1 fruit fly cellular context compared by ENCODE assay signal in genomic region chr3R:5778731-5779593, dm6.
A peak's percentile ranks its signal among the peaks of the same experiment; 100 is the strongest.
TF ChIP-seq lines count a peak whose summit lies in the region.

Gene jagn (plus strand): TSS chr3R:5779315.

TF ChIP-seq in whole organism, embryonic, 481 proteins besides CTCF, POLR2A, EP300 and RAD21 (continued from another document and continues in another):
- TF ChIP-seq fru (optimal IDR thresholded peaks at IDR 0.05; lab: Kevin White, UChicago) (no peak), CG8290 (GFP tag; optimal IDR thresholded peaks at IDR 0.05; lab: Kevin White, UChicago) (peak; percentile 53), CG8290 (tag; optimal IDR thresholded peaks at IDR 0.05; lab: Kevin White, UChicago) (peak in 1 of 2 experiments; percentile 75), CG18476 (GFP tag; optimal IDR thresholded peaks at IDR 0.05; lab: Kevin White, UChicago) (peak; percentile 23), CG4617 (GFP tag; optimal IDR thresholded peaks at IDR 0.05; lab: Kevin White, UChicago; ENCODE audit: borderline replicate concordance) (peak; percentile 78), HLH3B (GFP tag; IDR thresholded peaks at IDR 0.05; lab: Robert Waterston, UW) (0 out of 2 replicates have a peak, but pooled peaks have one; percentile 29), crol (GFP tag; IDR thresholded peaks at IDR 0.05; lab: Robert Waterston, UW) (no peak; the same call in 1 of the 2 replicates), az2 (GFP tag; optimal IDR thresholded peaks at IDR 0.05; lab: Kevin White, UChicago) (peak; percentile 51), maf-S (GFP tag; optimal IDR thresholded peaks at IDR 0.05; lab: Kevin White, UChicago) (peak; percentile 46), CG10209 (GFP tag; optimal IDR thresholded peaks at IDR 0.05; lab: Kevin White, UChicago) (peak; percentile 26), CG17328 (GFP tag; IDR thresholded peaks at IDR 0.05; lab: Robert Waterston, UW) (peak; percentile 56), CG3065 (GFP tag; optimal IDR thresholded peaks at IDR 0.05; lab: Kevin White, UChicago) (no peak), caup (GFP tag; optimal IDR thresholded peaks at IDR 0.05; lab: Kevin White, UChicago; ENCODE audit: severe bottlenecking) (peak; percentile 73), CG8089 (GFP tag; optimal IDR thresholded peaks at IDR 0.05; lab: Kevin White, UChicago) (peak; percentile 46), CG6791 (GFP tag; IDR thresholded peaks at IDR 0.05; lab: Robert Waterston, UW; ENCODE audit: partially characterized antibody) (peak; percentile 100), CG16863 (GFP tag; optimal IDR thresholded peaks at IDR 0.05; lab: Kevin White, UChicago) (peak; percentile 45), p53 (GFP tag; optimal IDR thresholded peaks at IDR 0.05; lab: Kevin White, UChicago) (peak; percentile 14), CG2199 (GFP tag; IDR thresholded peaks at IDR 0.05; lab: Robert Waterston, UW) (peak; percentile 91), CG14050 (GFP tag; IDR thresholded peaks at IDR 0.05; lab: Robert Waterston, UW) (no peak; the same call in 2 of the 3 replicates), odd (GFP tag; optimal IDR thresholded peaks at IDR 0.05; lab: Kevin White, UChicago) (peak; percentile 30), hbn (GFP tag; IDR thresholded peaks at IDR 0.05; lab: Robert Waterston, UW; ENCODE audit: partially characterized antibody) (peak; percentile 99), emc (GFP tag; optimal IDR thresholded peaks at IDR 0.05; lab: Kevin White, UChicago) (peak; percentile 24), CG6689 (GFP tag; IDR thresholded peaks at IDR 0.05; lab: Robert Waterston, UW) (peak; percentile 36; the same call in 1 of the 2 replicates), CG9876 (GFP tag; optimal IDR thresholded peaks at IDR 0.05; lab: Kevin White, UChicago) (peak; percentile 60), CG18619 (GFP tag; optimal IDR thresholded peaks at IDR 0.05; lab: Kevin White, UChicago) (peak; percentile 53), Bteb2 (GFP tag; optimal IDR thresholded peaks at IDR 0.05; lab: Kevin White, UChicago) (peak; percentile 19), Side (GFP tag; optimal IDR thresholded peaks at IDR 0.05; lab: Kevin White, UChicago) (peak; percentile 59), CG10147 (GFP tag; optimal IDR thresholded peaks at IDR 0.05; lab: Kevin White, UChicago) (no peak), Ets97D (GFP tag; optimal IDR thresholded peaks at IDR 0.05; lab: Kevin White, UChicago) (peak; percentile 97), Lpt (GFP tag; optimal IDR thresholded peaks at IDR 0.05; lab: Kevin White, UChicago) (no peak), vvl (GFP tag; IDR thresholded peaks at IDR 0.05; lab: Robert Waterston, UW) (peak; percentile 74), Hey (tag; optimal IDR thresholded peaks at IDR 0.05; lab: Kevin White, UChicago) (no peak), Sox100B (GFP tag; optimal IDR thresholded peaks at IDR 0.05; lab: Kevin White, UChicago) (no peak), nerfin-2 (GFP tag; IDR thresholded peaks at IDR 0.05; lab: Robert Waterston, UW; ENCODE audit: partially characterized antibody) (peak; percentile 99), Optix (GFP tag; IDR thresholded peaks at IDR 0.05; lab: Robert Waterston, UW) (peak; percentile 53; the same call in 1 of the 3 replicates), BEAF-32 (GFP tag; optimal IDR thresholded peaks at IDR 0.05; lab: Kevin White, UChicago) (peak; percentile 100), CG6854 (GFP tag; optimal IDR thresholded peaks at IDR 0.05; lab: Kevin White, UChicago) (peak; percentile 0), CG3407 (GFP tag; optimal IDR thresholded peaks at IDR 0.05; lab: Kevin White, UChicago) (no peak), gcm2 (GFP tag; optimal IDR thresholded peaks at IDR 0.05; lab: Kevin White, UChicago) (peak; percentile 4), E2f2 (GFP tag; IDR thresholded peaks at IDR 0.05; lab: Robert Waterston, UW) (peak; percentile 44; the same call in 1 of the 2 replicates), Abd-B (GFP tag; optimal IDR thresholded peaks at IDR 0.05; lab: Kevin White, UChicago) (peak; percentile 66), cato (GFP tag; optimal IDR thresholded peaks at IDR 0.05; lab: Kevin White, UChicago; ENCODE audit: borderline replicate concordance) (no peak), CG17568 (GFP tag; optimal IDR thresholded peaks at IDR 0.05; lab: Kevin White, UChicago) (no peak), CG10267 (tag; optimal IDR thresholded peaks at IDR 0.05; lab: Kevin White, UChicago) (peak; percentile 73), CG4404 (GFP tag; IDR thresholded peaks at IDR 0.05; lab: Robert Waterston, UW) (peak; percentile 28; the same call in 1 of the 2 replicates), CG10321 (GFP tag; IDR thresholded peaks at IDR 0.05; lab: Robert Waterston, UW) (peak; percentile 40; the same call in 1 of the 2 replicates), Sox102F (GFP tag; optimal IDR thresholded peaks at IDR 0.05; lab: Kevin White, UChicago) (peak; percentile 26), pita (GFP tag; optimal IDR thresholded peaks at IDR 0.05; lab: Kevin White, UChicago) (peak; percentile 95), dan (GFP tag; IDR thresholded peaks at IDR 0.05; lab: Robert Waterston, UW) (no peak), CG32772 (GFP tag; IDR thresholded peaks at IDR 0.05; lab: Robert Waterston, UW) (0 out of 2 replicates have a peak, but pooled peaks have one; percentile 38), Chrac-16 (GFP tag; optimal IDR thresholded peaks at IDR 0.05; lab: Kevin White, UChicago) (peak; percentile 44), tna (GFP tag; IDR thresholded peaks at IDR 0.05; lab: Robert Waterston, UW; ENCODE audit: partially characterized antibody) (peak; percentile 99), Oaz (GFP tag; IDR thresholded peaks at IDR 0.05; lab: Robert Waterston, UW) (no peak), Dbx (GFP tag; IDR thresholded peaks at IDR 0.05; lab: Robert Waterston, UW) (peak; percentile 83), CG4328 (GFP tag; optimal IDR thresholded peaks at IDR 0.05; lab: Kevin White, UChicago) (peak; percentile 59), Taf1 (GFP tag; IDR thresholded peaks at IDR 0.05; lab: Robert Waterston, UW) (no peak), ap (GFP tag; IDR thresholded peaks at IDR 0.05; lab: Robert Waterston, UW) (no peak), slbo (GFP tag; IDR thresholded peaks at IDR 0.05; lab: Robert Waterston, UW) (peak; percentile 91), sug (tag; optimal IDR thresholded peaks at IDR 0.05; lab: Kevin White, UChicago) (peak; percentile 54), Nf-YC (tag; optimal IDR thresholded peaks at IDR 0.05; lab: Kevin White, UChicago) (peak; percentile 50), toy (GFP tag; IDR thresholded peaks at IDR 0.05; lab: Robert Waterston, UW) (peak; percentile 75), so (GFP tag; IDR thresholded peaks at IDR 0.05; lab: Robert Waterston, UW) (no peak), Ptx1 (GFP tag; IDR thresholded peaks at IDR 0.05; lab: Robert Waterston, UW) (peak; percentile 63), Oli (tag; optimal IDR thresholded peaks at IDR 0.05; lab: Kevin White, UChicago) (peak; percentile 34), Mad (GFP tag; optimal IDR thresholded peaks at IDR 0.05; lab: Kevin White, UChicago) (peak; percentile 41), CG7987 (GFP tag; optimal IDR thresholded peaks at IDR 0.05; lab: Kevin White, UChicago) (peak; percentile 78), ac (GFP tag; optimal IDR thresholded peaks at IDR 0.05; lab: Kevin White, UChicago) (no peak), CG9797 (GFP tag; optimal IDR thresholded peaks at IDR 0.05; lab: Kevin White, UChicago) (peak; percentile 48), CG31441 (GFP tag; IDR thresholded peaks at IDR 0.05; lab: Robert Waterston, UW) (peak; percentile 65), CG17359 (tag; optimal IDR thresholded peaks at IDR 0.05; lab: Kevin White, UChicago) (peak; percentile 31), Adf1 (GFP tag; IDR thresholded peaks at IDR 0.05; lab: Robert Waterston, UW) (peak; percentile 39), pb (GFP tag; optimal IDR thresholded peaks at IDR 0.05; lab: Kevin White, UChicago) (peak; percentile 14), Hr39 (optimal IDR thresholded peaks at IDR 0.05; lab: Kevin White, UChicago) (no peak), gsb (GFP tag; IDR thresholded peaks at IDR 0.05; lab: Robert Waterston, UW) (peak; percentile 57), CG11456 (GFP tag; IDR thresholded peaks at IDR 0.05; lab: Robert Waterston, UW) (peak; percentile 88), Atf3 (GFP tag; optimal IDR thresholded peaks at IDR 0.05; lab: Kevin White, UChicago) (no peak), mirr (GFP tag; optimal IDR thresholded peaks at IDR 0.05; lab: Kevin White, UChicago) (no peak), Aef1 (GFP tag; IDR thresholded peaks at IDR 0.05; lab: Robert Waterston, UW) (peak; percentile 52), Hsf (GFP tag; optimal IDR thresholded peaks at IDR 0.05; lab: Kevin White, UChicago) (peak; percentile 67), CG11398 (GFP tag; optimal IDR thresholded peaks at IDR 0.05; lab: Kevin White, UChicago) (peak; percentile 36), slou (GFP tag; optimal IDR thresholded peaks at IDR 0.05; lab: Kevin White, UChicago) (no peak), Scr (GFP tag; IDR thresholded peaks at IDR 0.05; lab: Robert Waterston, UW; ENCODE audit: partially characterized antibody) (peak; percentile 99), Trl (optimal IDR thresholded peaks at IDR 0.05; lab: Kevin White, UChicago) (no peak), Trl (GFP tag; optimal IDR thresholded peaks at IDR 0.05; lab: Kevin White, UChicago) (peak; percentile 50), D19B (GFP tag; optimal IDR thresholded peaks at IDR 0.05; lab: Kevin White, UChicago) (peak; percentile 30), sr (GFP tag; IDR thresholded peaks at IDR 0.05; lab: Robert Waterston, UW) (no peak), CG11695 (GFP tag; IDR thresholded peaks at IDR 0.05; lab: Robert Waterston, UW) (0 out of 3 replicates have a peak, but pooled peaks have one; percentile 13), CG18599 (GFP tag; optimal IDR thresholded peaks at IDR 0.05; lab: Kevin White, UChicago) (peak; percentile 2), Hmx (GFP tag; optimal IDR thresholded peaks at IDR 0.05; lab: Kevin White, UChicago) (no peak), NK7.1 (GFP tag; optimal IDR thresholded peaks at IDR 0.05; lab: Kevin White, UChicago) (no peak), CG6254 (GFP tag; optimal IDR thresholded peaks at IDR 0.05; lab: Kevin White, UChicago) (peak; percentile 12), CG7271 (tag; optimal IDR thresholded peaks at IDR 0.05; lab: Kevin White, UChicago) (peak; percentile 79), croc (GFP tag; conservative IDR thresholded peaks at IDR 0.05; lab: Robert Waterston, UW) (no peak), HmgD (GFP tag; optimal IDR thresholded peaks at IDR 0.05; lab: Kevin White, UChicago) (peak; percentile 56), chif (GFP tag; optimal IDR thresholded peaks at IDR 0.05; lab: Kevin White, UChicago) (peak in 1 of 2 experiments; percentile 33), Fer2 (tag; optimal IDR thresholded peaks at IDR 0.05; lab: Kevin White, UChicago) (no peak), dmrt11E (tag; optimal IDR thresholded peaks at IDR 0.05; lab: Kevin White, UChicago) (peak; percentile 37), Dad (GFP tag; optimal IDR thresholded peaks at IDR 0.05; lab: Kevin White, UChicago) (peak; percentile 48), Rfx (GFP tag; IDR thresholded peaks at IDR 0.05; lab: Robert Waterston, UW) (peak; percentile 90), Tbp (GFP tag; optimal IDR thresholded peaks at IDR 0.05; lab: Kevin White, UChicago) (no peak), gcm (GFP tag; optimal IDR thresholded peaks at IDR 0.05; lab: Kevin White, UChicago) (no peak), D19A (tag; optimal IDR thresholded peaks at IDR 0.05; lab: Kevin White, UChicago) (peak; percentile 11), stc (GFP tag; IDR thresholded peaks at IDR 0.05; lab: Robert Waterston, UW) (peak; percentile 40; the same call in 1 of the 2 replicates), MTF-1 (GFP tag; optimal IDR thresholded peaks at IDR 0.05; lab: Kevin White, UChicago; ENCODE audit: borderline replicate concordance) (peak; percentile 65), phol (tag; optimal IDR thresholded peaks at IDR 0.05; lab: Kevin White, UChicago) (peak; percentile 49), CG3726 (GFP tag; IDR thresholded peaks at IDR 0.05; lab: Robert Waterston, UW) (no peak), nmo (GFP tag; optimal IDR thresholded peaks at IDR 0.05; lab: Kevin White, UChicago) (peak; percentile 77), tio (GFP tag; optimal IDR thresholded peaks at IDR 0.05; lab: Kevin White, UChicago) (no peak), CG6683 (GFP tag; optimal IDR thresholded peaks at IDR 0.05; lab: Kevin White, UChicago) (peak; percentile 10), fd64A (GFP tag; optimal IDR thresholded peaks at IDR 0.05; lab: Kevin White, UChicago) (no peak), Atf6 (GFP tag; IDR thresholded peaks at IDR 0.05; lab: Robert Waterston, UW) (peak; percentile 47; the same call in 1 of the 2 replicates), Fer3 (tag; optimal IDR thresholded peaks at IDR 0.05; lab: Kevin White, UChicago) (peak; percentile 62), ham (GFP tag; IDR thresholded peaks at IDR 0.05; lab: Robert Waterston, UW) (no peak), CG16813 (GFP tag; IDR thresholded peaks at IDR 0.05; lab: Robert Waterston, UW; ENCODE audit: partially characterized antibody) (peak; percentile 100), Ssrp (tag; optimal IDR thresholded peaks at IDR 0.05; lab: Kevin White, UChicago) (peak; percentile 13), sens-2 (GFP tag; IDR thresholded peaks at IDR 0.05; lab: Robert Waterston, UW) (no peak), peb (GFP tag; IDR thresholded peaks at IDR 0.05; lab: Robert Waterston, UW) (no peak), CG30431 (GFP tag; optimal IDR thresholded peaks at IDR 0.05; lab: Kevin White, UChicago) (no peak), BtbVII (GFP tag; optimal IDR thresholded peaks at IDR 0.05; lab: Kevin White, UChicago) (no peak), CkIIα-i1 (GFP tag; IDR thresholded peaks at IDR 0.05; lab: Robert Waterston, UW) (no peak), vnd (GFP tag; IDR thresholded peaks at IDR 0.05; lab: Robert Waterston, UW; ENCODE audit: partially characterized antibody) (peak; percentile 100), hkb (optimal IDR thresholded peaks at IDR 0.05; lab: Kevin White, UChicago) (peak; percentile 25), hkb (GFP tag; IDR thresholded peaks at IDR 0.05; lab: Robert Waterston, UW) (peak; percentile 52; the same call in 1 of the 2 replicates), Fer1 (GFP tag; optimal IDR thresholded peaks at IDR 0.05; lab: Kevin White, UChicago) (peak; percentile 39), eve (GFP tag; optimal IDR thresholded peaks at IDR 0.05; lab: Kevin White, UChicago) (no peak), oc (tag; optimal IDR thresholded peaks at IDR 0.05; lab: Kevin White, UChicago) (peak; percentile 21), Med (GFP tag; lab: Kevin White, UChicago) (peak; percentile 97), CG4360 (GFP tag; IDR thresholded peaks at IDR 0.05; lab: Robert Waterston, UW) (no peak), lmd (GFP tag; IDR thresholded peaks at IDR 0.05; lab: Robert Waterston, UW) (peak; percentile 51; the same call in 1 of the 2 replicates), gce (GFP tag; IDR thresholded peaks at IDR 0.05; lab: Robert Waterston, UW) (no peak)
